Fruit fly (Drosophila melanogaster) Kc167 (cell line): ENCODE data around the gene CG1638.

Experiments used
- Myc ChIP-seq: fragments of >200 bp; optimal IDR thresholded peaks from 2 replicates; lab custom pipeline; 2017; ENCODE audit warnings: missing external identifiers
- Sin3A ChIP-seq: fragments of >200 bp; optimal IDR thresholded peaks from 2 replicates; lab custom pipeline; 2018; ENCODE audit warnings: missing external identifiers
- psq ChIP-seq: fragments of >200 bp; optimal IDR thresholded peaks from 2 replicates; lab custom pipeline; 2017; ENCODE audit warnings: missing external identifiers

dm6 chr3R:31617801-31618200, 27.4 kb downstream of the CG1638 start, which contains the start of gene pasha:
- TF ChIP-seq Myc (lab: Kevin White, UChicago) (no peak), Sin3A (lab: Kevin White, UChicago) (no peak), psq (lab: Kevin White, UChicago) (no peak)
